Worm (Caenorhabditis elegans): ENCODE measurements around the gene sre-43.

DNA sequence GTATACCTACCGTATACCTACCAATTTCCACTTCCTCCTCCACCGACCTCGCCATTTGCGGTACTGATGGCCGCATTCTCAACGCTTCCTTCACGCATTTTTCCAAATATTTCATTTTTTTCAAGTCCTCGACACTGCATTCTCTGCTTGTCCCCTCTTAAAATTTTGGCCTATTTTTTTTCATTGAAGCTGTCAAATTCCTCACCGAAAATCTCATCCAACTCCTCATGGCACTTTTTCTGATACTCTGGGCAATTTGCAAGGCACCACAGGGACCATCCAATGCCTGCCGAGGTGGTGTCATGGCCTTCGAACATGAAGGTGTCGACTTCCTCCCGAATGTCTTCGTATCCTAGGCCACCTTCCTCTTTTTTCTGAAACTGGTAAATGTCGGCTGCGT is 45.8 kb upstream of the sre-43 start:
- no peak for TF ChIP-seq blmp-1 (tag; optimal IDR thresholded peaks at IDR 0.05; ENCODE audit: insufficient read depth)
- TF ChIP-seq sem-4 (tag; optimal IDR thresholded peaks at IDR 0.05), result no peak
- no peak for TF ChIP-seq sma-9 (GFP tag; optimal IDR thresholded peaks at IDR 0.05)
- TF ChIP-seq sma-9 (tag; optimal IDR thresholded peaks at IDR 0.05), result no peak
- TF ChIP-seq unc-62 (GFP tag; optimal IDR thresholded peaks at IDR 0.05), result no peak
